Fruit fly (Drosophila melanogaster) whole organism, adult: Measurements from ENCODE around the gene CG42764.

ENCODE experiments used
- CG7045 ChIP-seq: fragments of 200-800 bp; sonication (Bioruptor generic); optimal IDR thresholded peaks from 2 replicates; lab custom pipeline; 2017; ENCODE audit warnings: missing biosample characterization, mild to moderate bottlenecking, missing genetic modification characterization
- CG7101 ChIP-seq: fragments of 200-800 bp; sonication (Bioruptor generic); optimal IDR thresholded peaks from 2 replicates; lab custom pipeline; 2018; ENCODE audit warnings: missing biosample characterization, mild to moderate bottlenecking, missing genetic modification characterization, moderate library complexity
- tj ChIP-seq: fragments of 200-800 bp; sonication (Bioruptor generic); optimal IDR thresholded peaks from 3 replicates; lab custom pipeline; 2017; ENCODE audit warnings: missing biosample characterization, mild to moderate bottlenecking, missing genetic modification characterization, moderate library complexity

- TF ChIP-seq CG7045 (GFP tag; lab: Kevin White, UChicago): no peak
- no peak for TF ChIP-seq tj (GFP tag; lab: Kevin White, UChicago)
- TF ChIP-seq CG7101 (tag; lab: Kevin White, UChicago): no peak
These were observed 38.4 kb downstream of the CG42764 start, which contains the start of gene CG5274 for dm6 chr3L:20427449-20427848.
